Fruit fly (Drosophila melanogaster): ENCODE data around the gene lush.

The lush gene

dm6 chr3L:19598369-19599148, 7.3 kb downstream of the lush start, which contains the start of the genes ash1 and Taf6 (continued):
- TF ChIP-seq Lhr (GFP tag; optimal IDR thresholded peaks at IDR 0.05): peak; percentile 33
- TF ChIP-seq kay (GFP tag; optimal IDR thresholded peaks at IDR 0.05): no peak
- no peak for TF ChIP-seq fd102C (GFP tag; optimal IDR thresholded peaks at IDR 0.05)
- TF ChIP-seq lilli (GFP tag; optimal IDR thresholded peaks at IDR 0.05): no peak
- TF ChIP-seq dmrt11E (tag; optimal IDR thresholded peaks at IDR 0.05): peak; percentile 11
- no peak for TF ChIP-seq rib (GFP tag; IDR thresholded peaks at IDR 0.05)
- TF ChIP-seq z (GFP tag; IDR thresholded peaks at IDR 0.05): no peak
- no peak for TF ChIP-seq CG14667 (GFP tag; IDR thresholded peaks at IDR 0.05)
- no peak for TF ChIP-seq grn (GFP tag; optimal IDR thresholded peaks at IDR 0.05)
- no peak for TF ChIP-seq Hmx (GFP tag; optimal IDR thresholded peaks at IDR 0.05)
- no peak for TF ChIP-seq CG14965 (GFP tag; optimal IDR thresholded peaks at IDR 0.05; ENCODE audit: borderline replicate concordance)
- no peak for TF ChIP-seq CG8944 (GFP tag; optimal IDR thresholded peaks at IDR 0.05)
- no peak for TF ChIP-seq CG32772 (GFP tag; IDR thresholded peaks at IDR 0.05)
- TF ChIP-seq CG17802 (tag; optimal IDR thresholded peaks at IDR 0.05): no peak
- no peak for TF ChIP-seq ewg (GFP tag; optimal IDR thresholded peaks at IDR 0.05)
- no peak for TF ChIP-seq gcm (GFP tag; optimal IDR thresholded peaks at IDR 0.05)
- TF ChIP-seq CG9437 (GFP tag; optimal IDR thresholded peaks at IDR 0.05): no peak
- no peak for TF ChIP-seq CG4730 (GFP tag; IDR thresholded peaks at IDR 0.05)
- peak; percentile 70 for TF ChIP-seq Doc3 (GFP tag; IDR thresholded peaks at IDR 0.05; ENCODE audit: partially characterized antibody)
- no peak for TF ChIP-seq pnt (GFP tag; optimal IDR thresholded peaks at IDR 0.05)
- peak; percentile 59 for TF ChIP-seq Ets65A (GFP tag)
- no peak for TF ChIP-seq ap (GFP tag; IDR thresholded peaks at IDR 0.05)
- no peak for TF ChIP-seq CG9215 (GFP tag; IDR thresholded peaks at IDR 0.05)
- TF ChIP-seq CG1647 (GFP tag; optimal IDR thresholded peaks at IDR 0.05): no peak
- TF ChIP-seq Hr3 (GFP tag; optimal IDR thresholded peaks at IDR 0.05): no peak
- no peak for TF ChIP-seq C15 (GFP tag; IDR thresholded peaks at IDR 0.05)
- TF ChIP-seq YL-1 (GFP tag; optimal IDR thresholded peaks at IDR 0.05): peak; percentile 84
- TF ChIP-seq CG4854 (GFP tag; optimal IDR thresholded peaks at IDR 0.05): no peak
- TF ChIP-seq eve (GFP tag; optimal IDR thresholded peaks at IDR 0.05): no peak
- no peak for TF ChIP-seq Oaz (GFP tag; IDR thresholded peaks at IDR 0.05)
- TF ChIP-seq slbo (GFP tag; IDR thresholded peaks at IDR 0.05): no peak
- peak; percentile 75 for TF ChIP-seq stwl (tag; optimal IDR thresholded peaks at IDR 0.05)
- TF ChIP-seq esg (GFP tag; conservative IDR thresholded peaks at IDR 0.05): no peak
- no peak for TF ChIP-seq CG7357 (GFP tag; IDR thresholded peaks at IDR 0.05)
- TF ChIP-seq CG15073 (GFP tag; optimal IDR thresholded peaks at IDR 0.05): no peak
- TF ChIP-seq CG6654 (GFP tag; optimal IDR thresholded peaks at IDR 0.05): no peak
- TF ChIP-seq Bgb (GFP tag; IDR thresholded peaks at IDR 0.05; ENCODE audit: partially characterized antibody): peak; percentile 61
- no peak for TF ChIP-seq pan (optimal IDR thresholded peaks at IDR 0.05)
- no peak for TF ChIP-seq pan (GFP tag; optimal IDR thresholded peaks at IDR 0.05 in 1 of 2, IDR thresholded peaks at IDR 0.05 in 1 of 2)
- no peak for TF ChIP-seq onecut (GFP tag; IDR thresholded peaks at IDR 0.05)
- no peak for TF ChIP-seq wek (GFP tag; optimal IDR thresholded peaks at IDR 0.05)
- TF ChIP-seq CG16779 (GFP tag; IDR thresholded peaks at IDR 0.05): no peak
- TF ChIP-seq Hr78 (GFP tag; optimal IDR thresholded peaks at IDR 0.05): no peak
- TF ChIP-seq CG11695 (GFP tag; IDR thresholded peaks at IDR 0.05): no peak
- TF ChIP-seq dmrt99B (tag; optimal IDR thresholded peaks at IDR 0.05): no peak
- TF ChIP-seq Trl (optimal IDR thresholded peaks at IDR 0.05): no peak
- TF ChIP-seq Trl (GFP tag; optimal IDR thresholded peaks at IDR 0.05): no peak
- TF ChIP-seq ftz-f1 (GFP tag; optimal IDR thresholded peaks at IDR 0.05): no peak
- no peak for TF ChIP-seq ci (GFP tag; IDR thresholded peaks at IDR 0.05)
- TF ChIP-seq tin (GFP tag; optimal IDR thresholded peaks at IDR 0.05): no peak
- no peak for TF ChIP-seq CG10462 (GFP tag; optimal IDR thresholded peaks at IDR 0.05)
- TF ChIP-seq TFAM (GFP tag; optimal IDR thresholded peaks at IDR 0.05): no peak
